Fruit fly (Drosophila melanogaster) whole organism, adult: ENCODE data around the gene RanGAP.

Experiments used
- CG12768 ChIP-seq: fragments of 200-800 bp; sonication (Bioruptor generic); optimal IDR thresholded peaks from 2 replicates; lab custom pipeline; 2017; ENCODE audit warnings: missing biosample characterization, missing genetic modification characterization, mild to moderate bottlenecking, moderate library complexity, missing genetic modification reagents
- CG33017 ChIP-seq: fragments of 200-800 bp; sonication (Bioruptor generic); optimal IDR thresholded peaks from 2 replicates; lab custom pipeline; 2018; ENCODE audit warnings: missing biosample characterization, mild to moderate bottlenecking, missing genetic modification characterization, moderate library complexity
- CG7045 ChIP-seq: fragments of 200-800 bp; sonication (Bioruptor generic); optimal IDR thresholded peaks from 2 replicates; lab custom pipeline; 2017; ENCODE audit warnings: missing biosample characterization, mild to moderate bottlenecking, missing genetic modification characterization
- CG7101 ChIP-seq: fragments of 200-800 bp; sonication (Bioruptor generic); optimal IDR thresholded peaks from 2 replicates; lab custom pipeline; 2018; ENCODE audit warnings: missing biosample characterization, mild to moderate bottlenecking, missing genetic modification characterization, moderate library complexity
- Clk ChIP-seq: fragments of 200-800 bp; sonication (Bioruptor generic); optimal IDR thresholded peaks from 2 replicates; lab custom pipeline; 2017; ENCODE audit warnings: missing biosample characterization, missing genetic modification characterization
- Crg-1 ChIP-seq: fragments of 200-800 bp; sonication (Bioruptor generic); optimal IDR thresholded peaks from 2 replicates; lab custom pipeline; 2016; ENCODE audit warnings: missing biosample characterization, missing genetic modification characterization
- bab1 ChIP-seq: fragments of 200-800 bp; sonication (Bioruptor generic); optimal IDR thresholded peaks from 3 replicates; lab custom pipeline; 2019; ENCODE audit warnings: missing biosample characterization, mild to moderate bottlenecking, missing genetic modification characterization, moderate library complexity
- kay ChIP-seq: fragments of 200-800 bp; sonication (Bioruptor generic); peaks from one replicate; lab custom pipeline; 2016; ENCODE audit warnings: missing biosample characterization, missing genetic modification characterization, borderline replicate concordance

DNA sequence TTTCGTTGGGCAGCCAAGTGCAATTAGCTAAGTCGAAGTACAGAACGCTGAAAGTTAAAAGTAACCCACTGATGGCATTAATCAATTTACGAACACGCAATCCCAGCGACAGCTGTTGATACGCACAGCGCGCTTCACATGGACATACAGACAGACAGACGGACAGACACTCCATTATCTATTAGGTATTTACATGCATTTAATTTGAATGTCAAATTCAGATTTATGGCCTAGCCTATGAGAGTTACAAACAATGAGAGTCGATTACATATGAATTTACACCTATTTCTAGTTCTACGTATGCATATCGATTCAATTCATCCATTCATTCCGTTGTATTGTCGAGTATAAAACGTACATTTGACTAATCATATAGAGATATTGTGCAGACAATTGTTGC lies 868 bp downstream of the RanGAP start, which contains the start of gene CG10237:
- peak; percentile 60 for TF ChIP-seq CG12768 (GFP tag; lab: Kevin White, UChicago)
- TF ChIP-seq bab1 (GFP tag; lab: Kevin White, UChicago): no peak
- TF ChIP-seq CG7101: no peak
- no peak for TF ChIP-seq CG33017 (tag; lab: Kevin White, UChicago)
- TF ChIP-seq Crg-1 (GFP tag; lab: Kevin White, UChicago): no peak
- no peak for TF ChIP-seq Clk (GFP tag; lab: Kevin White, UChicago)
- TF ChIP-seq kay (GFP tag; lab: Kevin White, UChicago): no peak
- no peak for TF ChIP-seq CG7045 (GFP tag; lab: Kevin White, UChicago)
